Fruit fly (Drosophila melanogaster): ENCODE measurements around the gene CG7366.

DNA sequence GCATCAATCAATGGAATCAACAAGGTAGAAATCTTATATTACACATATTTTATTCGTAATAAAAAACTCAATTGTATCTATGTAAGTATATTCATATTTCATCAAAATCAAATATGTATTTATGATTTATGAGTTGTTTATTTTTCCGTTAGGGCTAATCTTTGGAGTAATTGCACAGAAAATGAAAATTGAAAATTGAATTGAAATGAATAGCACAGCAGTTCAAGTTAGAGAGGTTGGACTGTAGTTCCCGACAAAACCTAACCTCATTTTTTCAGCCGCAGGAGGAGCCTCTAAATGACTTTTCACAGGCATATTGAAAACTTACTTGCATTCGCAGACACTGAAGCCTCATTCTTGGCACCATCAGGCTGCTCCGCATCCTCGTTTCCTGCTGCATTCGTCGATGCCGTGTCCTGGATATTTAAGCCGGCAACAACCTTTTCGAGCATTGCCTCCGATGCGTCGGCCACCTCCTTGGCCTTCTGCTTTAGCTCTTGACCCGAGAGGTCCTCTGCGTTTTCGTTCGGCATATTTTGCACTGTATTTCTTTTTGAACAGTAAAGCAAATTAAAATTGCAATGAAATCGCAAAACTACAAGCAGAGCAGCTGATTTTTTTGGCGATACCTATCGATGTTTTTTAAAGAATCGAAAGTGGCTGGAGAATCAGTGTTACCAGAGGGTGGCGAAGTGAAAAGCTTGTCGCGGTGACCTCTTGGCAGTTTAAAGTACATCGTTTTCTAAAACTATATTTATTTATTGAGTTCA, 24.2 kb downstream of the CG7366 start, which contains the start of gene Nmt:
- no peak for TF ChIP-seq psq (optimal IDR thresholded peaks at IDR 0.05)
- TF ChIP-seq ttk (optimal IDR thresholded peaks at IDR 0.05) = no peak
- no peak for TF ChIP-seq Sin3A (optimal IDR thresholded peaks at IDR 0.05)

All from Kc167 (cell line).